3 worm cellular contexts compared by ENCODE assay signal in the genomic region with DNA sequence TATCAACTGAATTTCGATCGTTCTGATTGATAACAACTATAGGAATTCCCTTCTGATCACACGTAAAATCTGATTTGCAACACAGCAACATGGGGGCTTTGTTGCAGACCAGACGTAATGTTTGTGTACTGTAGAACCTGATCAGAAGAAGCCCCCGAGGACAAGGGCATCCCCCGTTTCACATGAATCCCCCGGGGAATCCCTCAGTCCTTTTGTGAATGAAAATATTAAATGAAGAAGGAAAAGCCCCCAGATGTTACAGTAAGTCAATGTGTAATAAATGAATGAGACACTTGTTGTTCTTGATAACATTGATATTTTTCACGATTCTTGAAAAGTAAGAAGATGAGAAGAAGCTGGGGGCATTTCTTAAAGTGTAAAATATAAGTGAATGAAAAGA.
TF ChIP-seq lines count a peak whose summit lies in the region.

No protein-coding gene starts in this region.

TF ChIP-seq in whole organism, L2 larva, 48 proteins besides CTCF, POLR2A, EP300 and RAD21:
- no peak for TF ChIP-seq lin-39 (tag; optimal IDR thresholded peaks at IDR 0.05; lab: Kevin White, UChicago)
- no peak for TF ChIP-seq nhr-23 (tag; optimal IDR thresholded peaks at IDR 0.05; lab: Kevin White, UChicago)
- no peak for TF ChIP-seq sma-9 (GFP tag; optimal IDR thresholded peaks at IDR 0.05; lab: Kevin White, UChicago)
- TF ChIP-seq sma-9 (tag; optimal IDR thresholded peaks at IDR 0.05; lab: Kevin White, UChicago), result no peak
- no peak for TF ChIP-seq skn-1 (tag; optimal IDR thresholded peaks at IDR 0.05; lab: Kevin White, UChicago)
- TF ChIP-seq blmp-1 (tag; optimal IDR thresholded peaks at IDR 0.05; lab: Kevin White, UChicago; ENCODE audit: insufficient read depth), result peak; percentile 38
- no peak for TF ChIP-seq alr-1 (tag; optimal IDR thresholded peaks at IDR 0.05; lab: Kevin White, UChicago)
- peak; percentile 81 for TF ChIP-seq nhr-25 (tag; optimal IDR thresholded peaks at IDR 0.05; lab: Kevin White, UChicago)
- TF ChIP-seq mab-5 (tag; optimal IDR thresholded peaks at IDR 0.05; lab: Kevin White, UChicago), result no peak
- TF ChIP-seq elt-3 (tag; optimal IDR thresholded peaks at IDR 0.05; lab: Kevin White, UChicago), result no peak
- no peak for TF ChIP-seq nhr-6 (tag; optimal IDR thresholded peaks at IDR 0.05; lab: Kevin White, UChicago)
- TF ChIP-seq lin-13 (GFP tag; optimal IDR thresholded peaks at IDR 0.05; lab: Kevin White, UChicago), result no peak
- no peak for TF ChIP-seq gmeb-1 (tag; optimal IDR thresholded peaks at IDR 0.05; lab: Kevin White, UChicago)
- no peak for TF ChIP-seq lin-11 (tag; optimal IDR thresholded peaks at IDR 0.05; lab: Kevin White, UChicago)
- no peak for TF ChIP-seq elt-1 (tag; optimal IDR thresholded peaks at IDR 0.05; lab: Kevin White, UChicago)

TF ChIP-seq in whole organism, L3 larva, 47 proteins besides CTCF, POLR2A, EP300 and RAD21:
- no peak for TF ChIP-seq fos-1 (tag; optimal IDR thresholded peaks at IDR 0.05; lab: Kevin White, UChicago)
- no peak for TF ChIP-seq mml-1 (tag; optimal IDR thresholded peaks at IDR 0.05; lab: Kevin White, UChicago)
- TF ChIP-seq ceh-28 (tag; optimal IDR thresholded peaks at IDR 0.05; lab: Kevin White, UChicago), result no peak
- TF ChIP-seq nhr-25 (tag; optimal IDR thresholded peaks at IDR 0.05; lab: Kevin White, UChicago), result peak; percentile 64
- peak; percentile 52 for TF ChIP-seq nhr-43 (tag; optimal IDR thresholded peaks at IDR 0.05; lab: Kevin White, UChicago; ENCODE audit: poor library complexity, severe bottlenecking)

TF ChIP-seq in whole organism, L4 larva, 104 proteins besides CTCF, POLR2A, EP300 and RAD21:
- TF ChIP-seq hlh-11 (tag; optimal IDR thresholded peaks at IDR 0.05; lab: Kevin White, UChicago) (peak; percentile 16), daf-12 (tag; optimal IDR thresholded peaks at IDR 0.05; lab: Kevin White, UChicago) (no peak), hlh-30 (tag; optimal IDR thresholded peaks at IDR 0.05; lab: Kevin White, UChicago; ENCODE audit: insufficient read depth) (no peak), aha-1 (tag; lab: Kevin White, UChicago) (peak; percentile 25), mdl-1 (tag; optimal IDR thresholded peaks at IDR 0.05; lab: Kevin White, UChicago) (peak; percentile 18 to 42), Y105C5A.15 (GFP tag; IDR thresholded peaks at IDR 0.05; lab: Robert Waterston, UW) (no peak), unc-62 (GFP tag; optimal IDR thresholded peaks at IDR 0.05 in 1 of 2; lab: Kevin White, UChicago) (peak in 1 of 2 experiments; percentile 76), unc-62 (tag; optimal IDR thresholded peaks at IDR 0.05; lab: Kevin White, UChicago) (no peak), nhr-48 (tag; optimal IDR thresholded peaks at IDR 0.05; lab: Kevin White, UChicago) (peak; percentile 80), tag-97 (GFP tag; IDR thresholded peaks at IDR 0.05; lab: Robert Waterston, UW) (no peak)

Comparison
In these comparisons a context has a peak if more than half of its experiments do, and no peak if none do; other contexts are left out.
1. Of the 23 proteins assayed by ChIP-seq in both whole organism, L4 larva and whole organism, L2 larva: peak only in whole organism, L4 larva: mdl-1; only in whole organism, L2 larva: nhr-25; in both: none; in neither: 20; mixed calls (peak in some experiments, not most) for 1.